Worm (Caenorhabditis elegans) whole organism, midembryonic: ENCODE measurements around the gene lact-4.

Experiments
- cog-1 ChIP-seq: sonication (generic microtip); optimal IDR thresholded peaks from 2 replicates; lab custom pipeline; 2016; ENCODE audit warnings: missing genetic modification characterization, missing compliant biosample characterization
- ref-1 ChIP-seq: fragments of 200-800 bp; sonication (Bioruptor generic); conservative IDR thresholded peaks from 2 replicates; pipeline ENCODE4 v1.3.6; 2022; ENCODE audit warnings: missing genetic modification reagents, missing genetic modification characterization, missing compliant biosample characterization
- ztf-23 ChIP-seq: fragments of 200-800 bp; sonication (Bioruptor generic); IDR thresholded peaks from 2 replicates; pipeline ENCODE4 v1.3.6; 2022; ENCODE audit warnings: missing genetic modification reagents, missing genetic modification characterization, missing compliant biosample characterization
- ztf-29 ChIP-seq: fragments of 200-800 bp; sonication (Bioruptor generic); IDR thresholded peaks from 2 replicates; pipeline ENCODE4 v1.3.6; 2022; ENCODE audit warnings: missing genetic modification reagents, missing genetic modification characterization, missing compliant biosample characterization

DNA sequence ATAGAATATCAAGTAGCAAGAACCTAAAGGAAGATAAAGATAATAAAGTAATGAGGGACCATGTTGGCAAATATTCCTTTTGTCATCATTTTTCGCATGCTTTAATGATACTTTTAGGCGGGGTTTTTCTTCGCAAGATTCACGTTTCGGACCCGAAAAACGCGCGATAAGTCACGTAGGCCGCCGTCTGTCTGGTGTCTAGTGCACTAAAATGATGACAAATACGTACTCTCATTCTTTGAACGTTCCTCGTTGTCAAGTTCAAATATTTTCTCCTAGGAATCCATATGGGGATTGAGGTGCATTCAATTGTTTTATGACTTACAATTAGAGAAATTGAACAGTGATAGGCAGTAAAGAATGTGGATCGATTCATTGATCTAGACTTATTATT is 3.5 kb upstream of the lact-4 start, which contains the start of gene taap-1:
- TF ChIP-seq ztf-23 (GFP tag; lab: Robert Waterston, UW) = no peak
- no peak for TF ChIP-seq cog-1
- no peak for TF ChIP-seq ref-1 (GFP tag; lab: Robert Waterston, UW)
- TF ChIP-seq ztf-29 = no peak
